Worm (Caenorhabditis elegans): ENCODE data around the gene Y76A2B.4.

ce11 chrIII:13526702-13527101, 19.9 kb downstream of the Y76A2B.4 start:
- no peak for TF ChIP-seq zag-1 (tag; optimal IDR thresholded peaks at IDR 0.05)
- TF ChIP-seq jun-1 (tag; optimal IDR thresholded peaks at IDR 0.05), result no peak
- TF ChIP-seq nhr-25 (tag; optimal IDR thresholded peaks at IDR 0.05; ENCODE audit: borderline replicate concordance, insufficient read depth), result no peak
- TF ChIP-seq ceh-62 (tag; optimal IDR thresholded peaks at IDR 0.05), result no peak
- TF ChIP-seq ceh-28 (tag; optimal IDR thresholded peaks at IDR 0.05), result no peak
- no peak for TF ChIP-seq lin-39 (tag; optimal IDR thresholded peaks at IDR 0.05)
- no peak for TF ChIP-seq zfp-2 (tag; optimal IDR thresholded peaks at IDR 0.05)
- TF ChIP-seq T26A8.4 (GFP tag; IDR thresholded peaks at IDR 0.05), result no peak
- no peak for TF ChIP-seq spr-3 (GFP tag; optimal IDR thresholded peaks at IDR 0.05)
- TF ChIP-seq Y5F2A.4 (GFP tag; optimal IDR thresholded peaks at IDR 0.05), result no peak
- no peak for TF ChIP-seq sdz-12 (GFP tag; optimal IDR thresholded peaks at IDR 0.05)

All from whole organism, L4 larva.